Worm (Caenorhabditis elegans): Measurements from ENCODE around the gene clec-130.

Gene clec-130

DNA sequence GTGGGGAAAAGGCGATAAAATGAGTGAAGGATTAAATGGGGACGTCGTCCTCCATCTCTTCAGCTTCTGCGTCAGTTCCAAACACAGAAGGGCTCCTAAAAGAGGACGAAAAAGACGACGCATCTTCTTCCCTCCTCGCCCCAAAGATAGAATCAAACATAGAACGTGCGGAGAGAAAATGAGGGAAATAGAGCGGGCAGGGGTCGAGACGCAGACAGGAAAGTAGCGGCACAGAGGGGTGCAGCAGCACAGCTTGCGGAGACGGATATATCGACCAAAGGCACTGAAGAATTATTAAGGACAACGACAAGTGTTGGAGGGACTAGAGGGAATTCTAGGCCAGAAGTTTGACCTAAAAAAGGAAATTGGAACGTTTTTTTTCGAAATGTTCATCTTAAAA is 26.1 kb upstream of the clec-130 start:
- TF ChIP-seq nhr-77 (tag; optimal IDR thresholded peaks at IDR 0.05), result no peak
- peak in 1 of 2 experiments; percentile 38 for TF ChIP-seq mdl-1 (tag; optimal IDR thresholded peaks at IDR 0.05)
- peak; percentile 16 for TF ChIP-seq snpc-4 (tag; optimal IDR thresholded peaks at IDR 0.05)
- peak in 1 of 2 experiments; percentile 68 for TF ChIP-seq lsy-2 (tag; optimal IDR thresholded peaks at IDR 0.05)
- TF ChIP-seq unc-55 (GFP tag; optimal IDR thresholded peaks at IDR 0.05), result peak; percentile 66
- TF ChIP-seq ceh-82 (tag; optimal IDR thresholded peaks at IDR 0.05), result no peak
- no peak for TF ChIP-seq ZK546.5 (tag; optimal IDR thresholded peaks at IDR 0.05)
- TF ChIP-seq ztf-4 (tag; optimal IDR thresholded peaks at IDR 0.05), result no peak
- TF ChIP-seq lin-39 (tag; optimal IDR thresholded peaks at IDR 0.05), result no peak
- TF ChIP-seq R02D3.7 (tag; optimal IDR thresholded peaks at IDR 0.05), result no peak
- peak; percentile 46 for TF ChIP-seq mab-5 (tag; optimal IDR thresholded peaks at IDR 0.05)
- TF ChIP-seq F13H6.1 (tag; optimal IDR thresholded peaks at IDR 0.05), result no peak
- TF ChIP-seq C34F6.9 (tag; optimal IDR thresholded peaks at IDR 0.05), result peak; percentile 66
- no peak for TF ChIP-seq nhr-21 (tag; optimal IDR thresholded peaks at IDR 0.05)
- TF ChIP-seq nhr-10 (tag; optimal IDR thresholded peaks at IDR 0.05), result no peak
- peak; percentile 42 for TF ChIP-seq zag-1 (tag; optimal IDR thresholded peaks at IDR 0.05)
- TF ChIP-seq lin-13 (GFP tag; optimal IDR thresholded peaks at IDR 0.05), result peak; percentile 40
- TF ChIP-seq nhr-129 (tag; optimal IDR thresholded peaks at IDR 0.05), result peak; percentile 40
- no peak for TF ChIP-seq ztf-1 (GFP tag; conservative IDR thresholded peaks at IDR 0.05)
- TF ChIP-seq crh-2 (tag; optimal IDR thresholded peaks at IDR 0.05), result no peak

DNA sequence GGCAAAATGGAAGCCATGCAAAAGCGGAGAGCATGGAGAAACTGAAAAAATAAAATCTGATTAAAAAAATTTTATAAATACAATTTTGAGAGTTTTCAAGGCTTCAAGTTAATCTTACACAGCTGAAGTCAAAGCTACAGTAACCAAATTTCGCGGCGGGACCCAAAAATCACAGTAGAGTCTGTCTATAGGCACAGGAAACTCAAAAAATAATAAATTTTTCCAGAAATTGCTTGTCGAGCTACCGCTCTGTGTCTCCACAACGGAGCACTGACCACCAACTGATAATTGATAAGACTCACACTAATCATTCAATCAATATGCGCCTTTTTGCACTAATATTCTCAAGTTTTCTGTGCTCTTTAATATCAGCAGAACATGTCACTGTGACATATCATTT is 23.0 kb upstream of the clec-130 start, which contains the start of gene W10G11.19:
W10G11.19 (plus strand) TSS at position 301 of the 400 bp plus-strand sequence.
- no peak for TF ChIP-seq unc-39 (tag; optimal IDR thresholded peaks at IDR 0.05)
- TF ChIP-seq fos-1 (tag; optimal IDR thresholded peaks at IDR 0.05), result peak; percentile 38

DNA sequence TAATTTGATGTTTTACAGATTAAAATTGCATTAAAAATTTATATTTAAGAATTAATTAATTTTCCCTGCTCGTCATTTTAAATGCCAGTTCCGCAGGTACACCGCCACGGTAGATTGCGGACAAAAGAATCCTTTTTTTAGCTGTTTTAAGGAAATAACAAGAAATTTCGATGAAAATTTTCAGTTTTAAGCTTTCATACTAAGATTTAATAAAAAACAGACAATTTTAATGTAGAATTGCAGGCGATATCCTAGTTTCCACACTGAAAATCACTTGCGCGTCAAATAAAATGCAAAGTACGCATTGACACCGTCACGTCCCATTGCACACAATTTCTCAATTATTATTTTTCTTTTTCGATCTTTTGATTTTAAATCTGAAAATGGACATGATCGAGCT is 19.9 kb upstream of the clec-130 start, which contains the start of gene dnc-3:
dnc-3 (plus strand) TSS at position 272 of the 400 bp plus-strand sequence.
- TF ChIP-seq ceh-16 (tag; optimal IDR thresholded peaks at IDR 0.05), result no peak
- peak; percentile 66 for TF ChIP-seq sma-3 (GFP tag; optimal IDR thresholded peaks at IDR 0.05)
- TF ChIP-seq crh-2 (tag; optimal IDR thresholded peaks at IDR 0.05), result peak; percentile 8
- TF ChIP-seq lin-13 (GFP tag; optimal IDR thresholded peaks at IDR 0.05), result peak; percentile 71
- TF ChIP-seq sma-9 (GFP tag; optimal IDR thresholded peaks at IDR 0.05), result no peak
- no peak for TF ChIP-seq sma-9 (tag; optimal IDR thresholded peaks at IDR 0.05)
- TF ChIP-seq unc-55 (GFP tag; optimal IDR thresholded peaks at IDR 0.05), result peak; percentile 45
- peak; percentile 57 for TF ChIP-seq nhr-25 (tag; optimal IDR thresholded peaks at IDR 0.05)
- no peak for TF ChIP-seq R02D3.7 (tag; optimal IDR thresholded peaks at IDR 0.05)
- no peak for TF ChIP-seq ztf-1 (GFP tag; conservative IDR thresholded peaks at IDR 0.05)
- peak; percentile 68 for TF ChIP-seq C34F6.9 (tag; optimal IDR thresholded peaks at IDR 0.05)
- peak; percentile 13 for TF ChIP-seq nhr-129 (tag; optimal IDR thresholded peaks at IDR 0.05)
- TF ChIP-seq mbf-1 (tag; optimal IDR thresholded peaks at IDR 0.05), result no peak
- peak; percentile 28 for TF ChIP-seq nhr-21 (tag; optimal IDR thresholded peaks at IDR 0.05)
- TF ChIP-seq sem-4 (tag; optimal IDR thresholded peaks at IDR 0.05), result no peak
- peak; percentile 23 for TF ChIP-seq nhr-6 (tag; optimal IDR thresholded peaks at IDR 0.05)
- no peak for TF ChIP-seq aly-2 (tag; optimal IDR thresholded peaks at IDR 0.05)
- TF ChIP-seq F13H6.1 (tag; optimal IDR thresholded peaks at IDR 0.05), result peak; percentile 58
- peak; percentile 10 for TF ChIP-seq fos-1 (tag; optimal IDR thresholded peaks at IDR 0.05)
- no peak for TF ChIP-seq ZK546.5 (tag; optimal IDR thresholded peaks at IDR 0.05)
- no peak for TF ChIP-seq snpc-4 (tag; optimal IDR thresholded peaks at IDR 0.05)
- TF ChIP-seq nhr-11 (tag; optimal IDR thresholded peaks at IDR 0.05), result no peak
- TF ChIP-seq gmeb-1 (tag; optimal IDR thresholded peaks at IDR 0.05), result peak; percentile 55
- peak; percentile 65 to 86 for TF ChIP-seq lsy-2 (tag; optimal IDR thresholded peaks at IDR 0.05)

DNA sequence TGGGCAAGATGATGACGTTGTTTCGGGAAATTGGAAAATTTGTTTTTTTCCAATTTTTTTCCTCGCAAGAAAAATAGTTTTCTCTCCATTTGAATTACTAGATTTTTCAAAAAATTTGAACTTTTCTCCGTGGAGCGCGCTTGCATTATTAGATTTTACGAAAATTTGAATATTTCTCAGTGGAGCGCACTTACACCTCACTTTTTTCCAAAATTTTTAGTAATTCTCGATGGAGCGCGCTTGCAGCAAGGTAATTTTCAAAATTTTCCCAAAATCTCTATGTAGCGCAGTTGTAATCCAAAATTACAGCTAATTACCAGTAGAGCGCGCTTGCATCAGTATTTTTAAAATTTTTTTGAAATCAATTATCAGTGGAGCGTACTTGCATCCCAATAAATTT is 18.7 kb upstream of the clec-130 start:
- TF ChIP-seq elt-1 (tag; optimal IDR thresholded peaks at IDR 0.05) (no peak), peb-1 (tag; optimal IDR thresholded peaks at IDR 0.05) (no peak), C34F6.9 (tag; optimal IDR thresholded peaks at IDR 0.05) (no peak), fos-1 (tag; optimal IDR thresholded peaks at IDR 0.05) (no peak), unc-55 (GFP tag; optimal IDR thresholded peaks at IDR 0.05) (no peak), nhr-237 (tag; optimal IDR thresholded peaks at IDR 0.05) (no peak), ztf-1 (GFP tag; conservative IDR thresholded peaks at IDR 0.05) (no peak), nhr-12 (tag; optimal IDR thresholded peaks at IDR 0.05) (no peak), dmd-4 (tag; optimal IDR thresholded peaks at IDR 0.05) (no peak), blmp-1 (tag; optimal IDR thresholded peaks at IDR 0.05; ENCODE audit: insufficient read depth) (no peak), alr-1 (tag; optimal IDR thresholded peaks at IDR 0.05) (no peak)
